Worm (Caenorhabditis elegans) whole organism, young adult: ENCODE measurements around the gene dars-2.

Source experiments
- B0035.1 ChIP-seq: sonication (generic microtip); optimal IDR thresholded peaks from 2 replicates; lab custom pipeline; 2016; ENCODE audit warnings: missing genetic modification characterization, mild to moderate bottlenecking, missing compliant biosample characterization, missing genotype, missing genetic modification reagents
- B0261.1 ChIP-seq: sonication (generic microtip); optimal IDR thresholded peaks from 2 replicates; lab custom pipeline; 2016; ENCODE audit warnings: mild to moderate bottlenecking, missing genetic modification characterization, moderate library complexity, missing compliant biosample characterization
- C17E4.6 ChIP-seq: fragments of 200-800 bp; sonication (Bioruptor generic); IDR thresholded peaks from 2 replicates; pipeline ENCODE4 v1.3.6; 2022; ENCODE audit warnings: missing genetic modification reagents, missing genetic modification characterization, missing compliant biosample characterization
- D2030.7 ChIP-seq: fragments of 200-800 bp; sonication (Bioruptor generic); IDR thresholded peaks from 2 replicates; pipeline ENCODE4 v1.3.6; 2022; ENCODE audit warnings: missing genetic modification reagents, missing genetic modification characterization, missing compliant biosample characterization
- F39B2.1 ChIP-seq: fragments of 200-800 bp; sonication (Bioruptor generic); IDR thresholded peaks from 2 replicates; pipeline ENCODE4 v1.3.6; 2022; ENCODE audit warnings: missing genetic modification reagents, missing genetic modification characterization, missing compliant biosample characterization
- F57A8.1 ChIP-seq: fragments of 200-800 bp; sonication (Bioruptor generic); optimal IDR thresholded peaks from 2 replicates; lab custom pipeline; 2018; ENCODE audit warnings: mild to moderate bottlenecking, missing genetic modification characterization, moderate library complexity, missing compliant biosample characterization
- T26A5.8 ChIP-seq: sonication (generic microtip); optimal IDR thresholded peaks from 2 replicates; lab custom pipeline; 2016; ENCODE audit warnings: missing genetic modification characterization, missing compliant biosample characterization
- Y53F4B.3 ChIP-seq: fragments of 200-800 bp; sonication (Bioruptor generic); IDR thresholded peaks from 2 replicates; pipeline ENCODE4 v1.3.6; 2022; ENCODE audit warnings: missing genetic modification reagents, missing genetic modification characterization, missing compliant biosample characterization
- Y79H2A.3 ChIP-seq: fragments of 200-800 bp; sonication (Bioruptor generic); conservative IDR thresholded peaks from 2 replicates; pipeline ENCODE4 v1.3.6; 2022; ENCODE audit warnings: missing genetic modification reagents, missing genetic modification characterization, missing compliant biosample characterization
- Y95B8A.8 ChIP-seq: fragments of 200-800 bp; sonication (Bioruptor generic); IDR thresholded peaks from 2 replicates; pipeline ENCODE4 v1.3.6; 2022; ENCODE audit warnings: missing genetic modification reagents, missing genetic modification characterization, missing compliant biosample characterization
- akir-1 ChIP-seq: fragments of 200-800 bp; sonication (Bioruptor generic); optimal IDR thresholded peaks from 2 replicates; lab custom pipeline; 2018; ENCODE audit warnings: mild to moderate bottlenecking, missing genetic modification characterization, moderate library complexity, missing compliant biosample characterization
- attf-3 ChIP-seq: fragments of 200-800 bp; sonication (Bioruptor generic); conservative IDR thresholded peaks from 2 replicates; pipeline ENCODE4 v1.3.6; 2022; ENCODE audit warnings: missing genetic modification reagents, missing genetic modification characterization, missing compliant biosample characterization
- ceh-40 ChIP-seq: fragments of 200-800 bp; sonication (Bioruptor generic); IDR thresholded peaks from 2 replicates; pipeline ENCODE4 v1.3.6; 2022; ENCODE audit warnings: missing genetic modification characterization, missing compliant biosample characterization
- ceh-79 ChIP-seq: sonication (generic microtip); optimal IDR thresholded peaks from 2 replicates; lab custom pipeline; 2017; ENCODE audit warnings: mild to moderate bottlenecking, missing genetic modification characterization, missing compliant biosample characterization
- die-1 ChIP-seq: sonication (generic microtip); optimal IDR thresholded peaks from 2 replicates; lab custom pipeline; 2016; ENCODE audit warnings: missing genotype, mild to moderate bottlenecking, missing genetic modification characterization, missing compliant biosample characterization
- efl-1 ChIP-seq: fragments of 150-350 bp; optimal IDR thresholded peaks from 2 replicates; lab custom pipeline; 2014; ENCODE audit warnings: missing biosample characterization, missing genetic modification reagents, missing genetic modification characterization
- gei-17 ChIP-seq: fragments of 200-800 bp; sonication (Bioruptor generic); optimal IDR thresholded peaks from 2 replicates; lab custom pipeline; 2018; ENCODE audit warnings: mild to moderate bottlenecking, missing genetic modification characterization, missing compliant biosample characterization
- him-1 ChIP-seq: sonication (generic microtip); optimal IDR thresholded peaks from 2 replicates; lab custom pipeline; 2016; ENCODE audit warnings: missing genotype, missing genetic modification reagents, missing genetic modification characterization, missing compliant biosample characterization
- hlh-12 ChIP-seq: sonication (generic microtip); optimal IDR thresholded peaks from 2 replicates; lab custom pipeline; 2016; ENCODE audit warnings: missing genetic modification characterization, missing compliant biosample characterization
- hrde-1 ChIP-seq: sonication (generic microtip); optimal IDR thresholded peaks from 2 replicates; lab custom pipeline; 2016; ENCODE audit warnings: missing genetic modification characterization, mild to moderate bottlenecking, missing compliant biosample characterization, moderate library complexity, missing genotype, missing genetic modification reagents, borderline replicate concordance
- lin-40 ChIP-seq: sonication (generic microtip); optimal IDR thresholded peaks from 2 replicates; lab custom pipeline; 2016; ENCODE audit warnings: missing genetic modification characterization, mild to moderate bottlenecking, missing compliant biosample characterization, missing genotype, missing genetic modification reagents
- lir-1 ChIP-seq: fragments of 200-800 bp; sonication (Bioruptor generic); conservative IDR thresholded peaks from 2 replicates; pipeline ENCODE4 v1.3.6; 2022; ENCODE audit warnings: missing genetic modification reagents, missing genetic modification characterization, missing compliant biosample characterization
- lsy-27 ChIP-seq: sonication (generic microtip); optimal IDR thresholded peaks from 2 replicates; lab custom pipeline; 2017; ENCODE audit warnings: missing genetic modification characterization, mild to moderate bottlenecking, missing compliant biosample characterization, antibody characterized with exemption, missing genotype, borderline replicate concordance; ENCODE audit not compliant: insufficient read depth
- madf-3 ChIP-seq: fragments of 200-800 bp; sonication (Bioruptor generic); IDR thresholded peaks from 2 replicates; pipeline ENCODE4 v1.3.6; 2022; ENCODE audit warnings: missing genetic modification reagents, missing genetic modification characterization, missing compliant biosample characterization
- madf-6 ChIP-seq: fragments of 200-800 bp; sonication (Bioruptor generic); IDR thresholded peaks from 2 replicates; pipeline ENCODE4 v1.3.6; 2022; ENCODE audit warnings: missing genetic modification reagents, missing genetic modification characterization, missing compliant biosample characterization
- nhr-80 ChIP-seq: sonication (generic microtip); optimal IDR thresholded peaks from 2 replicates; lab custom pipeline; 2016; ENCODE audit warnings: missing genetic modification characterization, missing compliant biosample characterization
- nhr-90 ChIP-seq: sonication (generic microtip); optimal IDR thresholded peaks from 2 replicates; lab custom pipeline; 2016; ENCODE audit warnings: missing genotype, mild to moderate bottlenecking, missing genetic modification characterization, missing compliant biosample characterization
- repo-1 ChIP-seq: sonication (generic microtip); optimal IDR thresholded peaks from 2 replicates; lab custom pipeline; 2017; ENCODE audit warnings: mild to moderate bottlenecking, missing genetic modification characterization, missing compliant biosample characterization
- snpc-4 ChIP-seq, 5 experiments: fragments of 150-350 bp in 1 of 5; sonication (generic microtip) in 4 of 5; optimal IDR thresholded peaks; 2 replicates each; lab custom pipeline; 2014 to 2018; ENCODE audit warnings: missing genetic modification characterization in 5 of 5, missing biosample characterization in 3 of 5, antibody characterized with exemption in 2 of 5, mild to moderate bottlenecking in 2 of 5, missing compliant biosample characterization in 2 of 5, missing genotype in 2 of 5, moderate library complexity in 2 of 5, missing genetic modification reagents in 1 of 5
- unc-62 ChIP-seq: fragments of 150-350 bp; optimal IDR thresholded peaks from 2 replicates; lab custom pipeline; 2014; ENCODE audit warnings: missing biosample characterization, missing genetic modification reagents, missing genetic modification characterization
- xnd-1 ChIP-seq: sonication (generic microtip); optimal IDR thresholded peaks from 2 replicates; lab custom pipeline; 2016; ENCODE audit warnings: missing genotype, missing genetic modification reagents, missing genetic modification characterization, missing compliant biosample characterization
- ztf-25 ChIP-seq: fragments of 200-800 bp; sonication (Bioruptor generic); IDR thresholded peaks from 2 replicates; pipeline ENCODE4 v1.3.6; 2022; ENCODE audit warnings: missing genetic modification reagents, missing genetic modification characterization, missing compliant biosample characterization

Gene dars-2

DNA sequence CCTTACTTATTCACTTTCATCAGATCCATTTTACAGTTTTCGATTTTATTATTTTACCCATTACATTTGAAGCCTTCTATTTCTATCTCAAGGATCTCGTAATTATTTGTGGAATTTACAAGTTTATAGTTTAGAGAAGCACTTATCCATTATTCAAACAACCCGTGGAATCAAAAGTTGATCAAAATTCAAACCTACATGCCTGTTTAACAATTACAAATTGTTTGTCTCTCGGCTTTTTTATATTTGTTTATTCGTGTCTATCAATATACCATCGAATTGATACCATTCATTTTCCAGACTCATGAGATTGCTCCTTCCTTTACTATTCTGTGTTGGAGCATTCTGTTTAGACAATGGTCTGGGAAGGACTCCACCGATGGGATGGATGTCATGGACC is 38.4 kb downstream of the dars-2 start, which contains the start of gene gana-1:
TSS of gene gana-1 (plus strand) at position 301 of the 400 bp plus-strand sequence.
- no peak for TF ChIP-seq lir-1 (GFP tag; lab: Robert Waterston, UW)
- TF ChIP-seq repo-1 (tag; lab: Kevin White, UChicago) = no peak
- no peak for TF ChIP-seq T26A5.8
- TF ChIP-seq ztf-25 (GFP tag; lab: Robert Waterston, UW) = no peak
- TF ChIP-seq akir-1 (GFP tag; lab: Kevin White, UChicago) = no peak
- no peak for TF ChIP-seq F39B2.1
- TF ChIP-seq C17E4.6 (GFP tag; lab: Robert Waterston, UW) = no peak
- TF ChIP-seq unc-62 (GFP tag; lab: Kevin White, UChicago) = no peak
- no peak for TF ChIP-seq Y79H2A.3 (GFP tag; lab: Robert Waterston, UW)
- no peak for TF ChIP-seq F57A8.1 (GFP tag; lab: Kevin White, UChicago)
- no peak for TF ChIP-seq B0261.1
- no peak for TF ChIP-seq Y95B8A.8 (GFP tag; lab: Robert Waterston, UW)
- no peak for TF ChIP-seq madf-6 (GFP tag; lab: Robert Waterston, UW)
- no peak for TF ChIP-seq snpc-4 (GFP tag; optimal IDR thresholded peaks at IDR 0.05; lab: Kevin White, UChicago)
- no peak for TF ChIP-seq snpc-4 (tag; optimal IDR thresholded peaks at IDR 0.05; lab: Kevin White, UChicago)

ce11 chrV:12088773-12089172 is 40.2 kb downstream of the dars-2 start, which contains the start of gene R07B7.12:
Gene R07B7.12 (plus strand): TSS chrV:12089073.
- TF ChIP-seq F57A8.1 (GFP tag; lab: Kevin White, UChicago) (no peak), xnd-1 (tag; lab: Kevin White, UChicago) (no peak), die-1 (tag; lab: Kevin White, UChicago) (no peak), B0035.1 (tag; lab: Kevin White, UChicago) (no peak), Y53F4B.3 (GFP tag; lab: Robert Waterston, UW) (no peak), lin-40 (tag; lab: Kevin White, UChicago) (no peak), repo-1 (tag; lab: Kevin White, UChicago) (no peak), ztf-25 (GFP tag; lab: Robert Waterston, UW) (no peak), gei-17 (GFP tag; lab: Kevin White, UChicago) (no peak), attf-3 (GFP tag; lab: Robert Waterston, UW) (no peak), ceh-40 (no peak), efl-1 (GFP tag; lab: Kevin White, UChicago) (no peak), D2030.7 (GFP tag; lab: Robert Waterston, UW) (no peak), hlh-12 (no peak), madf-3 (GFP tag; lab: Robert Waterston, UW) (no peak), ceh-79 (no peak), lsy-27 (tag; lab: Kevin White, UChicago) (no peak), hrde-1 (no peak)

- TF ChIP-seq nhr-80 (tag; lab: Kevin White, UChicago) (peak; percentile 63), him-1 (tag; lab: Kevin White, UChicago) (no peak)
Observed at ce11 chrV:12091759-12092158, 43.2 kb downstream of the dars-2 start, which contains the start of gene nhr-206. Gene nhr-206 (plus strand): TSS chrV:12092006.

ce11 chrV:12094030-12094429 is 45.5 kb downstream of the dars-2 start, which contains the start of gene nhr-208:
Gene nhr-208 (plus strand): TSS chrV:12094317.
- TF ChIP-seq unc-62 (GFP tag; lab: Kevin White, UChicago) = no peak
- no peak for TF ChIP-seq nhr-90
- TF ChIP-seq die-1 (tag; lab: Kevin White, UChicago) = no peak
- TF ChIP-seq, all 124 proteins: peak for 0
